Worm (Caenorhabditis elegans): ENCODE results near the gene kap-1.

DNA sequence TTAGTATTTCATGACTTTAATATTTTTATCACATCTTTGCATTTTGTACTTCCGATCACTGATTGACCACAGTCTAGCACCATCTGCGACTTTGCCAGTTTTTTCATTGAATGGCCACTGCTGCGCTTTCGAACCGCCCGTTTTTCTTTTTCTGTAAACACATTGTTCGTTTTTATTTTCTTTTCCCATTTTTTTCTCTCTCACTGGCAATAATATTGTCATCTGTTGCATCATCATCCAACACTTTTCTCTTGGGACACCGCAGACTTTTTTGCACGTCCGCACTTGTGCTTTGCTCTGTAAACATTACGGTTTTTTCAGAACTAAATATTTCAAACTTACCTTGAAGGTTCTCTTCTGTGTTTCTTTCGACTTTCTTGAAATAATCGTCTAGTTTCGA lies 20.0 kb downstream of the kap-1 start:
- TF ChIP-seq rnt-1 (tag; optimal IDR thresholded peaks at IDR 0.05) (no peak), nhr-28 (tag; optimal IDR thresholded peaks at IDR 0.05) (no peak), fos-1 (tag; optimal IDR thresholded peaks at IDR 0.05) (no peak), lin-39 (tag; optimal IDR thresholded peaks at IDR 0.05) (no peak), C04F5.9 (tag; optimal IDR thresholded peaks at IDR 0.05) (no peak), mef-2 (tag; optimal IDR thresholded peaks at IDR 0.05) (no peak)
